Fruit fly (Drosophila melanogaster): ENCODE results near the gene CG32371.

- no peak for TF ChIP-seq Sin3A (optimal IDR thresholded peaks at IDR 0.05)
- no peak for TF ChIP-seq ttk (optimal IDR thresholded peaks at IDR 0.05)
- TF ChIP-seq insv (optimal IDR thresholded peaks at IDR 0.05), result no peak
- no peak for TF ChIP-seq psq (optimal IDR thresholded peaks at IDR 0.05)
These were observed 14.0 kb downstream of the CG32371 start, which contains the start of gene CG7409 for dm6 chr3L:7754109-7754508.
